Fruit fly (Drosophila melanogaster): ENCODE measurements around the gene CG9147.

Gene CG9147

dm6 chr2L:6022793-6023192, 43.0 kb upstream of the CG9147 start (continued):
- TF ChIP-seq Awh (GFP tag; IDR thresholded peaks at IDR 0.05) (no peak), bsh (GFP tag; optimal IDR thresholded peaks at IDR 0.05) (peak; percentile 31 to 34), CG7839 (tag; optimal IDR thresholded peaks at IDR 0.05) (peak; percentile 42), bigmax (GFP tag; optimal IDR thresholded peaks at IDR 0.05) (no peak), CG4424 (GFP tag; optimal IDR thresholded peaks at IDR 0.05) (peak; percentile 13), da (GFP tag; optimal IDR thresholded peaks at IDR 0.05) (no peak), Lim3 (GFP tag; IDR thresholded peaks at IDR 0.05) (no peak), BtbVII (GFP tag; optimal IDR thresholded peaks at IDR 0.05) (no peak), Ssrp (tag; optimal IDR thresholded peaks at IDR 0.05) (peak; percentile 44), corto (GFP tag; optimal IDR thresholded peaks at IDR 0.05) (no peak), ems (GFP tag; optimal IDR thresholded peaks at IDR 0.05) (no peak), CG13296 (GFP tag; optimal IDR thresholded peaks at IDR 0.05) (no peak), Xrp1 (GFP tag; IDR thresholded peaks at IDR 0.05) (peak; percentile 62), scrt (GFP tag; optimal IDR thresholded peaks at IDR 0.05) (no peak), sqz (GFP tag; optimal IDR thresholded peaks at IDR 0.05) (no peak), CG10654 (GFP tag; optimal IDR thresholded peaks at IDR 0.05) (no peak)

- no peak for TF ChIP-seq ato (GFP tag; IDR thresholded peaks at IDR 0.05; ENCODE audit: partially characterized antibody)
- no peak for TF ChIP-seq CG7556 (GFP tag; optimal IDR thresholded peaks at IDR 0.05)
- no peak for TF ChIP-seq CG12744 (GFP tag; optimal IDR thresholded peaks at IDR 0.05)
- TF ChIP-seq repo (GFP tag; optimal IDR thresholded peaks at IDR 0.05), result no peak
- no peak for TF ChIP-seq stc (GFP tag; IDR thresholded peaks at IDR 0.05)
- no peak for TF ChIP-seq CG2678 (tag; optimal IDR thresholded peaks at IDR 0.05)
- TF ChIP-seq CG8359 (GFP tag; optimal IDR thresholded peaks at IDR 0.05; ENCODE audit: borderline replicate concordance), result no peak
- TF ChIP-seq Sry-β (GFP tag; optimal IDR thresholded peaks at IDR 0.05), result no peak
- TF ChIP-seq ci (GFP tag; IDR thresholded peaks at IDR 0.05), result peak; percentile 42; the same call in 1 of the 3 replicates
- TF ChIP-seq onecut (GFP tag; IDR thresholded peaks at IDR 0.05), result no peak
- no peak for TF ChIP-seq CoRest (tag; optimal IDR thresholded peaks at IDR 0.05)
- TF ChIP-seq gt (GFP tag; IDR thresholded peaks at IDR 0.05), result no peak
- no peak for TF ChIP-seq Xbp1 (GFP tag; optimal IDR thresholded peaks at IDR 0.05)
- TF ChIP-seq CG17385 (GFP tag; optimal IDR thresholded peaks at IDR 0.05), result no peak
- no peak for TF ChIP-seq dmrt99B (tag; optimal IDR thresholded peaks at IDR 0.05)
- TF ChIP-seq Dbx (GFP tag; IDR thresholded peaks at IDR 0.05), result no peak
- no peak for TF ChIP-seq slou (GFP tag; optimal IDR thresholded peaks at IDR 0.05)
- no peak for TF ChIP-seq CG15073 (GFP tag; optimal IDR thresholded peaks at IDR 0.05)
- TF ChIP-seq crol (GFP tag; IDR thresholded peaks at IDR 0.05), result no peak
- no peak for TF ChIP-seq CG10979 (tag; optimal IDR thresholded peaks at IDR 0.05)
- no peak for TF ChIP-seq kah (GFP tag; optimal IDR thresholded peaks at IDR 0.05)
- no peak for TF ChIP-seq CG18262 (tag; optimal IDR thresholded peaks at IDR 0.05)
- no peak for TF ChIP-seq CG13775 (GFP tag; optimal IDR thresholded peaks at IDR 0.05)
- no peak for TF ChIP-seq lola (GFP tag; optimal IDR thresholded peaks at IDR 0.05)
- TF ChIP-seq Six4 (GFP tag; optimal IDR thresholded peaks at IDR 0.05), result no peak
- no peak for TF ChIP-seq CG3163 (GFP tag; optimal IDR thresholded peaks at IDR 0.05)
- TF ChIP-seq CG11456 (GFP tag; IDR thresholded peaks at IDR 0.05), result no peak
- no peak for TF ChIP-seq TFAM (GFP tag; optimal IDR thresholded peaks at IDR 0.05)
- TF ChIP-seq bsh (GFP tag; optimal IDR thresholded peaks at IDR 0.05), result no peak
- TF ChIP-seq btn (GFP tag; optimal IDR thresholded peaks at IDR 0.05), result no peak
- no peak for TF ChIP-seq wor (GFP tag; IDR thresholded peaks at IDR 0.05)
- TF ChIP-seq insv (GFP tag; optimal IDR thresholded peaks at IDR 0.05), result no peak
- TF ChIP-seq CG14014 (GFP tag; IDR thresholded peaks at IDR 0.05), result no peak
- no peak for TF ChIP-seq sisA (GFP tag; IDR thresholded peaks at IDR 0.05)
- no peak for TF ChIP-seq CG2199 (GFP tag; IDR thresholded peaks at IDR 0.05)
- peak; percentile 39 for TF ChIP-seq CG15514 (GFP tag; optimal IDR thresholded peaks at IDR 0.05)
These were observed 41.4 kb upstream of the CG9147 start, which contains the start of gene CG9107 for dm6 chr2L:6024345-6024907. Gene CG9107 (minus strand): TSS chr2L:6024539.

Data from whole organism, embryonic.